Worm (Caenorhabditis elegans): ENCODE results near the gene math-16.

Gene math-16

ce11 chrII:1899934-1900333, 21.4 kb upstream of the math-16 start, which contains the start of gene math-24:
TSS of gene math-24 (plus strand) at chrII:1900234.
- TF ChIP-seq F10E7.11 (tag; optimal IDR thresholded peaks at IDR 0.05) (no peak), B0019.2 (GFP tag; conservative IDR thresholded peaks at IDR 0.05) (no peak), hmg-20 (GFP tag; IDR thresholded peaks at IDR 0.05) (no peak), pbrm-1 (GFP tag; IDR thresholded peaks at IDR 0.05) (no peak), hlh-12 (tag; optimal IDR thresholded peaks at IDR 0.05) (no peak), let-526 (GFP tag; IDR thresholded peaks at IDR 0.05) (no peak), lir-1 (GFP tag; conservative IDR thresholded peaks at IDR 0.05) (no peak), F57C9.4 (tag; optimal IDR thresholded peaks at IDR 0.05) (no peak), Y53F4B.3 (GFP tag; IDR thresholded peaks at IDR 0.05) (no peak), madf-10 (tag; optimal IDR thresholded peaks at IDR 0.05) (no peak), rcor-1 (GFP tag; IDR thresholded peaks at IDR 0.05) (no peak), ztf-28 (GFP tag; IDR thresholded peaks at IDR 0.05) (no peak), lin-35 (GFP tag; optimal IDR thresholded peaks at IDR 0.05) (no peak)

DNA sequence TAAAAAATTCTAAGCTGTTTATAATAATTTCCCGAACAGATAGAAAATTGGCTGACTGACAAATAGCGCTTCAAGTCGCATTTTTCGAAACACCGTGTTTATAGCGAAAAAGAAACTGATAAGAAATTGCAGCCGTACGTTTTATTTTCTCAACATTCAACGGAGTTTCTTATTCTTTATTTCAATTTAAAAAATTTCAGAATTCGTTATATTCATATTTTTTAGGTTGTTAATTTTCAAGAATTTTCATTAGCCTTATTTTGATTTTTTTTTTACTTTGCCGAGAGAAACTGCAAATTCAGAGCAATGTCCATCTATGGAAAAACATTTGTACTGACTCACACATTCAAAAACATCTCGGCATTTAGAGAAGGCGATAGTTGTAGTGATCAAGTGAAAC, 19.4 kb upstream of the math-16 start, which contains the start of gene C46F9.6:
Gene C46F9.6 (plus strand): TSS at position 301 of the 400 bp plus-strand sequence.
- TF ChIP-seq madf-6 (GFP tag; IDR thresholded peaks at IDR 0.05) (no peak), T26A5.8 (tag; optimal IDR thresholded peaks at IDR 0.05) (no peak), Y79H2A.3 (GFP tag; conservative IDR thresholded peaks at IDR 0.05) (no peak), nhr-179 (tag; optimal IDR thresholded peaks at IDR 0.05) (no peak)

DNA sequence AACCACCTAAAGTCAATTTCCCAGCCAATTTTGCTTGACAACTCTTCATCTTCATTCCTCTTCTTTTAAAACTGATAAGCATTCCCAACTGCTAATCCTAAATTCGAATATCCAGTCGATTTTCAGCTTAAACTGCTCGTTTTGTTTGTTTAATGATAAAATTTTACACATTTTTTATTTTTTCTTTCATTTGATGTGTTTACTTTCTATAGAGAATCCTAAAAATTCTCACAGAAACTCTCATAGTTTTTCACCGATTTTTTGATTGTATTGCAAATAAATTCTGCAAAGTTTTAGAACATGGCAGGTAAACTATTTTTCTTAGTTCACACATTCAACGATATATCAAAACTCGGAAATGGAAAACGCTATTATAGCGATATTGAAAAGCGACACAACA, 17.2 kb upstream of the math-16 start, which contains the start of gene math-25:
Gene math-25 (plus strand): TSS at position 301 of the 400 bp plus-strand sequence.
- no peak for TF ChIP-seq die-1 (tag; optimal IDR thresholded peaks at IDR 0.05)
- no peak for TF ChIP-seq madf-3 (GFP tag; IDR thresholded peaks at IDR 0.05)
- TF ChIP-seq C06A6.2 (GFP tag; conservative IDR thresholded peaks at IDR 0.05) = no peak
- no peak for TF ChIP-seq ztf-18 (tag; optimal IDR thresholded peaks at IDR 0.05)
- TF ChIP-seq madf-10 (tag; optimal IDR thresholded peaks at IDR 0.05) = no peak
- TF ChIP-seq him-1 (tag; optimal IDR thresholded peaks at IDR 0.05) = no peak
- TF ChIP-seq rec-8 (tag; optimal IDR thresholded peaks at IDR 0.05) = no peak
- TF ChIP-seq let-526 (GFP tag; IDR thresholded peaks at IDR 0.05) = no peak
- no peak for TF ChIP-seq F55B11.4 (tag; optimal IDR thresholded peaks at IDR 0.05; ENCODE audit: borderline replicate concordance, insufficient read depth)
- TF ChIP-seq K11D2.4 (GFP tag; IDR thresholded peaks at IDR 0.05) = no peak

DNA sequence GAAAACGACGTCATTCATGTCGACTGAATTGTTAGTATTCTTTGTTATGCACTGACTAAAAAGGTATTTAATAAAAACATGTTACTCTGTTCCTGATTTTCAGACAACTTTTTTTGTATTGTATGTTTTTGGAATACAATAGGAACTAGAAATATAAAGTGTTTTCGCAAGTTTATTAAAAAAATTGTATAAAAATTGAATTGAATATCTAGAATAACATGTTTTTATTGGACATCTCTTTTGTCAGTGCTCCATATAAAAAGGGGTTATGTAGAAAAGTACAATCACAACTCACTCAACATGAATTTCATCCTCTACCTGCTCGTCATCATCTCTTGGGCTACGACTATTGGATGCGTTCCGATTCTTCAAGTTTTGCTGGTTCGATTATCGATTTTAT, 16.7 kb upstream of the math-16 start, which contains the start of gene C46F9.5:
Gene C46F9.5 (plus strand): TSS at position 301 of the 400 bp plus-strand sequence.
- TF ChIP-seq tbp1 (GFP tag; optimal IDR thresholded peaks at IDR 0.05) (no peak), ztf-26 (tag; optimal IDR thresholded peaks at IDR 0.05) (no peak)

DNA sequence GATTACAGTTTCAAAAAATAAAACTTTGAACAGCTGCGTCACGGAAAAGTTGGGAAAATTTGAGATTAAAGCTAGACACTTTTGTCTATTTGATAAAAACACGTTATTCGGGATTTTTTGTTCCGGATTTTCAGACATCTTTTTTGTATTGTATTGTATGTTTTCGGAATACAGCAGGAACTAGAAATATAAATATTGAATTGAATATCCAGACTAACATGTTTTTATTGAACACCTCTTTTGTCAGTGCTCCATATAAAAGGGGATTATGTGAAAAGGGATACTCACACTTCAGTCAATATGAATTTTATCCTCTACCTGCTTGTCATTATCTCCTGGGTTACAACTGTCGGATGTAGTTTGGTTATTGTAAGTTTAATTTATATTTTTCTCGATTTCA, 15.3 kb upstream of the math-16 start, which contains the start of gene C16C4.1:
Gene C16C4.1 (plus strand): TSS at position 301 of the 400 bp plus-strand sequence.
- TF ChIP-seq sdz-38 (tag; optimal IDR thresholded peaks at IDR 0.05) = no peak
- no peak for TF ChIP-seq attf-3 (GFP tag; conservative IDR thresholded peaks at IDR 0.05)
- TF ChIP-seq ekl-4 (GFP tag; IDR thresholded peaks at IDR 0.05) = no peak
- TF ChIP-seq hlh-12 (tag; optimal IDR thresholded peaks at IDR 0.05) = no peak
- TF ChIP-seq attf-5 (GFP tag; optimal IDR thresholded peaks at IDR 0.05) = no peak
- TF ChIP-seq ztf-25 (GFP tag; IDR thresholded peaks at IDR 0.05) = no peak
- TF ChIP-seq ceh-91 (GFP tag; IDR thresholded peaks at IDR 0.05) = no peak
